Fruit fly (Drosophila melanogaster) whole organism, larva: ENCODE measurements around the gene CG42271.

Source experiments
- noc ChIP-seq: fragments of 200-800 bp; sonication (Bioruptor generic); optimal IDR thresholded peaks from 3 replicates; lab custom pipeline; 2019; ENCODE audit warnings: missing biosample characterization, mild to moderate bottlenecking, missing genetic modification characterization, moderate library complexity

Gene CG42271

DNA sequence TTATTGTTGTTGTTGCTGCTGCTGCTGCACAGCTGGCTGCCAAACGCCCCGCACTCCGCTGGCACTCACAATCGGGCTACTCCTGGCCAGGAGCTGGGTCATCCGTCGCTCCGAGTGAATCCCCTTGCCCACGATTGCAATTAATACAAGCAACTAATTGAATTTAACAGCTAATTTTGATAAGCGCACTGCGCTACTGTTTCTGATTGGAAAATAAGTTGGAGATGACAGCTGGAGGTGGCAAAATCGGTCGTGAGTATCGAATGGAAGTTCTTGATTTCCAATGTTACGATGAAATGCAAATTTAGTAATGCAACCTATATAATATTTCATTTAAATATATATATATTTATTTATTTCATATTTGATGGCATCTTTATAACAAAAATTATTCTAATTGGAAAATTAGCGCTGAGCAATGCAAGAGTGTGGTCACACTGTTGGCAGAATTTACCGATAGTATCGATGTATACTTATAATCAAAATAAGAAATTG lies at the start of gene CG42271:
TSS of gene CG42271 (minus strand) at position 224 of the 495 bp plus-strand sequence.
- no peak for TF ChIP-seq noc (tag; lab: Kevin White, UChicago)

DNA sequence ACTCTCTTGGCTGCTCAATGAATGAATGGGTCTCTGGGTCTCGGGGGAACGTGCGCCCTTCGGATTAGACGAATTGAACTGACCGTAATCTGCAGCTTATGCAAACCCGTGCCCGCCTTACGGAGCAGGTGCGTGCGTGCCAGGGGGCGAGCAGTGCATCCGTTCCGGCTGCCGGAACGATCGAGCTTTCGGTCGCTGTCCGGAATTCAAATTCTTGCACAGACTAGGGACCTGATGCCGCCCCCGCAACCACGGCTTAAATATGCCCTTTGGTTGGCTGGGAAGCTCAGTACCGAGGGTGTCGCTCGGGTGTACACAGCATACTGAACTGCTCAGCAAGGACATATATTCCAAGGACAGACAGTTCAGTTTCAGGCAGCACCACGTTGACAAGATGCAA lies 43.6 kb upstream of the CG42271 start, which contains the start of gene Muc12Ea:
TSS of gene Muc12Ea (plus strand) at position 301 of the 400 bp plus-strand sequence.
- no peak for TF ChIP-seq noc (tag; lab: Kevin White, UChicago)

DNA sequence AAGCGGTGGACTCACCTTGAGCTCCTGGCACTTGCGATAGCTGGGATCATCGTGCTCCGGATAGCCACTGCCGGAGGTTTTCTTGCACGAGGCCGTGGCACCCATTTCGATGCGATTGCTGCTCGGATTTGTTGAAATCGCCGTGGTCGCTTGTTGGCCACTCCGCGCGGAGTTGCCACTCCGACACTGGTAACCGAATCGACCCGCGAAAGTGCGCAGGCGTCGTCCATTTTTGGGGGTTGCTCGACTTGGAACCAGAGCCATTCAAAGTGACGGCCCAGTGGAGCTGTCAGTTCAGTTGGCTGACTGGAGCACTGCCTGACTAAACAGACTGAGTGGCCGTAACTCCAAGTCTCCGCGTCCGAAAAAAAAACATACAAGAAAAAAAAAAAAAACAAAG lies 32.2 kb upstream of the CG42271 start, which contains the start of the genes CG13404 and na:
TSS of gene CG13404 (minus strand) at position 176 of the 400 bp plus-strand sequence.
TSS of gene na (plus strand) at position 293 of the 400 bp plus-strand sequence.
- TF ChIP-seq noc (tag; lab: Kevin White, UChicago), result no peak

DNA sequence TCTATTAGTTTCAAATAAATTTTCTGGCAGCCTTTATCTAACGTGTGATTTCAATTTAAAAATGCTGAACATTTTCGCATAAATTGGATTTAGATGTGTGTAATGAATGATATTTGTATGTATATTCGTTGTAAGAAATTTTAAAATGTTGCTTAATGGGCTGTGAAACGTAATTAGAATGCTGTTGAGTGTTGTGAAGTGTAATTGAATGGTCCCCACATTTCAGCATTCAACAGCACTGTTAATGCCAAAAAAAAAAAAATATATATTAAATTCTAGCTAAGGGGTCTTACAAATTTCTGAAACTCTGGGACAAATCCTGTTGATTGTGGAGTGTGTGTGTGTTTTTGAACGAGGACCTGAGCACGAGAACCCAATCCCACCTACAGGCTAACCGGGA lies 31.3 kb upstream of the CG42271 start:
- TF ChIP-seq noc (tag; lab: Kevin White, UChicago), result no peak

DNA sequence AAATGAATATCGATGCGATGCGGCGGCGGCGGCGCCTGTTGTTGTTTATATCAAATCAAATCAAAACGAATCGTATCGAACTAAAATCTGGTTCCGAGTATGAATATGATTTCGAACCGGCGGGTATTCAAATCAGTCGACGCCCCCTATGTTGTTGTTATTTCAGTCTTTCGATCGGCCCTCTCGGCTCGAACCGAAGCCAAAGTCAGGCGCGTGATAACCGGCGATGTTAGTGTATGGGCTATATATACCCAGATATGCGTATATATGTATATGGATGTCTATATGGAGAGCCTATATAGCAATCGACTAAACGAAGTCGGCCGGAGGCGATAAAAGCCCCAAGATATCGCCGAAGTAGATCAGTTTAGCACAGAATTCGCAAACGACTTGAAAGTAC lies 27.0 kb upstream of the CG42271 start, which contains the start of the genes CG46317 and Tat:
TSS of gene CG46317 (plus strand) at position 361 of the 400 bp plus-strand sequence.
TSS of gene Tat (plus strand) at position 361 of the 400 bp plus-strand sequence.
- no peak for TF ChIP-seq noc (tag; lab: Kevin White, UChicago)

DNA sequence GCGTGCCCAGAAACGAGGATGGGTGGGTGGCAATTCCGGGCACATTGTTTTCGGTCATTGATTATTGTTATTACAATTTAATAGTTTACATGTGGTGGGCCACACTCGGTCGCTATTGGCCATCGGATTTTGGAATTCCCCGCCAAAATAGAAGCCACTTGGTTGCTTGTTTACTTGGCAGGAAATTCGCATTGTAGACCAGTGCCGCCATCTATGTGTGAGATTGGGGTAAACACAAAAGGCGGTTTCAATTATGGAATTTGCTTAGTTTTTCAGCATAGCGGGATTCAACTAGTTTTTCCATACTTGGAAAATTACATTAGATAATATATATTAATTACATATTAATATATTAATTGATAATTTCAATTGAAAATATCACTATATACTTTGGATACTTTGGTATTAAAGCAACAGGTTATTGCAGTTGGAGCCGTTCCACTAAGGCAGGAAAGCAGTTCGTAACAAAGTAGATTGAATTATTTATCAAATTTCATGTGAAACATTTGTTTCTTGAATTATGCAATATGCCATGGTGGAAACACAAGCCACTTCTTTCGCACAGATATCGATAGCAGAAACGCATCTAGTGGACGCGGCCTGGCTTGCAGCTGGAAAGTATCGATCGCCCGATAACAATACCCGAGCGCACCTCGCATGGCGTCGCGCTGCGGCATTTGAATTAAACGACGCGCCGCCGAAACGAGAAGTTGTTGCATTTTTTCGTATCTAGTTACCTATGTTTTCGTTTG lies 13.3 kb upstream of the CG42271 start, which contains the start of gene mud:
TSS of gene mud (plus strand) at position 698 of the 752 bp plus-strand sequence.
- no peak for TF ChIP-seq noc (tag; lab: Kevin White, UChicago)

DNA sequence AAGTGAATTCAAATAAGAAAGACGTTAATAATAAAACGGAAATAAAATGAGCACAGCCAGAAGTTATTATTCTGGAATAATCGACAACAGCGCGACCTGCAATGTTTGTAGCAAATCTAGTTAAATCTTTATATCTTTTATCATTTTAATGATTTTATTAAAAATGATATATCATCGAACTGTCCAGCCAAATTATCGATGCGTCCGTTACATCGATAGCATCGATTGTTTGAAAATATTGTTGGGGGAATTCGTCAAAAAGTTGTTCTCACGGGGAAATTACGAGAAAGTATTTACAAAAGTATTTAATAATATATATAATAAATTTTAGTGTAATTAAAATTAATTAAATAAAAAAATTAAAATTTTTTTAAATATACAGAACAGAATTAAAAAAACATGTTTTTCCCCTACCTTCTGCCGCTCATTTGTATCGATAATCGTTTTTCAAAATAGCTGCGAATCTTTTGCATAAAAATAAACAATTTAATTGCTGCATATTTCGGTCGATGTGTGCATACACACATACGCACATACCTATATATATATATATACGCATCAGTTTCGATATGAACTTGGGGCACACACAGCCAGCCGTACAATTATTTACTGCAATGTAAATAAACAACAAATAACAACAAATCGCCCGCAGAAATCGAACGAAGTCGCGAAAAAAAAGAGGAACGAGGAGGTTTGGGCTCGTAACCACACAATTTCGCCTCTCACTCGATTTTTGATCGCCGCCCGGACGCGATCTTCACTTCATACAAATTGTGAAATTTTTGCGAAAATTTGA lies 9.3 kb upstream of the CG42271 start, which contains the start of gene CG32599:
TSS of gene CG32599 (plus strand) at position 746 of the 796 bp plus-strand sequence.
- TF ChIP-seq noc (tag; lab: Kevin White, UChicago), result no peak

DNA sequence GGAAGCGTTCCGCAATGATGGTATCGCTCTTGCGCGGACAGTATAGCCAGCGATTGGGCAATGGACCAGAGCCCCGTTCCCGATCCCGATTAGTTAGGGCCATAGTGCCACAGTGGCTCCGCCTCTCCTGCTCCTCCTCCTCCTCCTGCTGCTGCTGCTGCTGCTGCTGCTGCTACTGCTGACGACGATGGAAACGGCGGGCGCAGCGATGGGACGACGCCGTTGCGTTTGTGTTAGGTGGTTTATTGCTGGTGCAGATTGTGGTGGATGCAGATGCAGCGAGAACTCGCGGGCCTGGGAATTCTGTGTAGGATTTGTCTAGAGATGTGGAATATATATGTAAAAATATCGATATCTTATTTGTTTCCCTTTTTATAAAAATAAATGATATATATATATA lies 8.6 kb upstream of the CG42271 start, which contains the start of gene mRNA-cap:
TSS of gene mRNA-cap (minus strand) at position 344 of the 400 bp plus-strand sequence.
- TF ChIP-seq noc (tag; lab: Kevin White, UChicago), result no peak

DNA sequence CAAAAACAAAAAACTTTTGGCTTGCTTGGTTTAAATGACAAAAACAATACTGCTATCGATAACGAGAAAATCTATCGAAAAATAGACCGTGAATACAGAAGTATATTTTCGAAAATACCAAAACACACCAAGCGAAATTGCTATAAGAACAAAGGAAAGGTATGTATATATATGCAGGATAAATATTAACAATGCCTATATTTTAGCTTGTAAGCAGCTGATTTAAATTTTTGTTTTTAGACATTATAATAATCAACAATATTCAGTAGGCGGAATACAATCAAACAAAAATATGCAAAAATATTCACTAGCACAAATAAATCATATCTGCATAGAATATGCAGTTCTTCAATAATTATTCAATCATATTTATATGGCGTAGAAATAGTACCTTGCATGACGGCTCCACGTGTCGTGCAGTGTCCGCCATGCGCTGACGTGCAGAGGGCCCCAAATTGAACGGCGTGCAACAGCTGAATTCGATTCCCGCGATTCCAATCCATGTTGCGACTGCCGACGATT lies 4.1 kb upstream of the CG42271 start, which contains the start of the genes Fbxl4 and Dus2:
TSS of gene Fbxl4 (minus strand) at position 51 of the 522 bp plus-strand sequence.
TSS of gene Dus2 (plus strand) at position 116 of the 522 bp plus-strand sequence.
- TF ChIP-seq noc (tag; lab: Kevin White, UChicago), result peak; percentile 88

DNA sequence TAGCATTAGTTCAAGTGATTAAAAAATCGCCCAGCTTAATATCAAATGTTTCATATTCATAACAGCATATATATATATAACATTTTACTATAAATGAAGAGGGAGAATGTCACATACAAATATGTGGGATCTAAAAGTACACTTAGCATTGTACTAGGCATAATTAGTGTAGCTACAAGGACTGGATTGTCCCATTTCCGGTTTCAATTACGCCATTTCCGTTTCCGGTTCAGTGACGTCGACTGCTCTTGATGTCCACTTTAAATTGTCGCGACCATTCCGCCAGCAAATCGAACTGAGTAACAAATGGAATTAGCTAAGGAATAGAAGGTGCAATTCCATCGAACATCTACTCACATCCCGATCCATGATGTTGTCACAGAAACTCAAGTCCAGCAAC lies 602 bp upstream of the CG42271 start:
- no peak for TF ChIP-seq noc (tag; lab: Kevin White, UChicago)

DNA sequence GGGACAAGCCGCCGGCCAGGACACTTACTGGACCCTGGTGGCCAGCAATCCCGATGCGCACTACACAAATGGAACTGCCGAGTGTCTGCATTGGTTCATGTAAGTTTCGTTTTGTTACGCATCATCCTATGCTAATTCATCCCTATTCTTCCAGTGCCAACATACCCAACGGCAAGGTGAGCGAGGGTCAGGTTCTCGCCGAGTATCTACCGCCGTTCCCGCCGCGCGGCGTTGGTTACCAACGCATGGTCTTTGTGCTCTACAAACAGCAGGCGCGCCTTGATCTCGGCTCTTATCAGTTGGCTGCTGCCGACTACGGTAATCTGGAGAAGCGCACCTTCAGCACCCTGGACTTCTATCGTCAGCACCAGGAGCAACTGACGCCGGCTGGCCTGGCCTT lies 6.8 kb downstream of the CG42271 start:
- no peak for TF ChIP-seq noc (tag; lab: Kevin White, UChicago)

DNA sequence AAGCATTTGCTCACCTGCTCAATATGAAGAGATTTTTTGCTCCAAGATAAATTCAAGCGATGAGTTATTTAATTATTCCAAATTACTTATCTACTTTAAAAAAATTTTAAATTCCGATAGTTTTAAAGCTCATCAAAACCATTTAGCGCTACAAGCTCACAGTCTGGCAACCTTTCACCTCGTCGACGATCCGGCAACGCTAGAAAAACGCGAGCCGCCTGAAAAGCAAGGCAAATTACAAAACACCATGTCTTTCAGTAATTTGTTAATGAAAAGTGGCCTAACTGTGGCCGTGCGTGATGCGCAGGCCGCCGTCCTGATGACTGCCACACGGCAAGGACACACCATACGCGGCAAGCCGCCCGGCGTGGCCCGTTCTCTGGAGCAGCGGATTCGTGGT lies 7.8 kb downstream of the CG42271 start, which contains the start of gene mRpL38:
TSS of gene mRpL38 (plus strand) at position 197 of the 400 bp plus-strand sequence.
- TF ChIP-seq noc (tag; lab: Kevin White, UChicago), result no peak

DNA sequence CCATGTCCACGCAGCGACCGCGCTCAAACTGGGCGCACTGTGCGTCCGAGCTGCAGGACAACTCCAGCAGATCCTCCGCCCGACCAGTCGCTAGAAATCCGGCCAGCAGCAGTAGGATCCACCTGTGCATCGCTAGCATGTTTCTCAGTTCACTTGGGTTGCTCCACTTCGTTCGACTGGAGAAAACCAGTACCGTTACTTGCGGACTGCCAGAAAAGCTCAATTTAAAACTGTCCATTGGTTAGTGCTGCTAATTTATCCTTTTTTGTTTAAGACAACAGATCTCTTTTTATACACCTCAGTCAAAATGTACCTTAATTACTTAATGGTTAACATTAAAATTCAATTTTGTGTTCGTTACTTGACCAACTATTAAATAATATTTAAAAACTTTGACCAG lies 8.2 kb downstream of the CG42271 start, which contains the start of gene CG11674:
TSS of gene CG11674 (minus strand) at position 215 of the 400 bp plus-strand sequence.
- TF ChIP-seq noc (tag; lab: Kevin White, UChicago), result no peak

DNA sequence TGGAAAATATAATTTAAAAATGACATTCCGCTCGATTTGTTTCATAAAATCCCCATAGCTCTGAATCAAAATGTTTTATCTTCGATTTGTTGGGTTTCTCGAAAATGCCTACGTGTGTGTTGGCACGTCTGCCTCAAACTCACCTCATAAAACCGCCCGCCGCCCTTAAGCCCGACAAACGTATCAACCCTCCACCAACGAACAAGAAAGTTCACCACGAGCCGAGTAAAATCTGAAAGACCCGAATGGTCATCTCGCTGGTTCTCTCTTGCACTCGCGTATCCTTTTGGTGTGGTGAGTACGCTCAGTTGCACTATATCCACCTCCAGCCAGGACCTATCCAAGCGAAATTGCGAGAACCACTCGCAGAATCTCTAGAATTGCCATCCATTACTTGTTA lies 11.9 kb downstream of the CG42271 start:
- no peak for TF ChIP-seq noc (tag; lab: Kevin White, UChicago)

DNA sequence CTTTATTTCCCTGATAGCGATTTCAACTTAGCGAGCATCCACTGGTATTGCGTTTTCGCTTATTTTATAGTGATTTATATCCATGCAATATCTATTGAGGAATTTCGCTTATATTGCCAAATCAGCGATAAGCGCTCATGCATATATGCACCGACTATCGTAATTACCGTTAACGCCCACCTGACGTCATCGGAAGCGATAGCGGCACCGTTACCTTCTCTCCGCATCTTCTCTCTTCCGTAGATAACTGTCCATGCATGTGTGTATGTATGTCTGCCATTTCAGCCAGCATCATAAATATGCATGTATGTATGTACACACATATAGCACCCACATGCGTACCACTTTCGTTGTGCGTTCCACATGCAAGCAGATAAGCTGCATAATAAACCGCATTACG lies 12.7 kb downstream of the CG42271 start:
- no peak for TF ChIP-seq noc (tag; lab: Kevin White, UChicago)
